Worm (Caenorhabditis elegans) whole organism, L1 larva: Measurements from ENCODE around the gene clec-186.

Experiments used
- C04F5.9 ChIP-seq: sonication (generic microtip); optimal IDR thresholded peaks from 2 replicates; lab custom pipeline; 2016; ENCODE audit warnings: missing genetic modification characterization, missing compliant biosample characterization
- F16B12.6 ChIP-seq: fragments of 150-350 bp; optimal IDR thresholded peaks from 2 replicates; lab custom pipeline; 2014; ENCODE audit warnings: missing biosample characterization, missing genetic modification characterization
- aha-1 ChIP-seq: fragments of 150-350 bp; optimal IDR thresholded peaks from 2 replicates; lab custom pipeline; 2014; ENCODE audit warnings: missing biosample characterization, missing genetic modification characterization
- alr-1 ChIP-seq: fragments of 200-800 bp; sonication (Bioruptor generic); optimal IDR thresholded peaks from 2 replicates; lab custom pipeline; 2018; ENCODE audit warnings: borderline replicate concordance, mild to moderate bottlenecking, missing genetic modification characterization, missing compliant biosample characterization
- ama-1 ChIP-seq: fragments of 150-350 bp; optimal IDR thresholded peaks from 2 replicates; lab custom pipeline; 2014
- blmp-1 ChIP-seq: fragments of 150-350 bp; optimal IDR thresholded peaks from 2 replicates; lab custom pipeline; 2014; ENCODE audit warnings: missing biosample characterization, missing genetic modification characterization
- ceh-8 ChIP-seq: fragments of 200-800 bp; sonication (Bioruptor generic); optimal IDR thresholded peaks from 2 replicates; lab custom pipeline; 2018; ENCODE audit warnings: mild to moderate bottlenecking, missing genetic modification characterization, moderate library complexity, missing compliant biosample characterization
- ceh-88 ChIP-seq: fragments of 200-800 bp; sonication (Bioruptor generic); IDR thresholded peaks from 2 replicates; pipeline ENCODE4 v1.3.6; 2022; ENCODE audit warnings: missing genetic modification characterization, missing compliant biosample characterization
- ceh-90 ChIP-seq: sonication (generic microtip); optimal IDR thresholded peaks from 2 replicates; lab custom pipeline; 2016; ENCODE audit warnings: missing genetic modification characterization, missing compliant biosample characterization
- ces-1 ChIP-seq: fragments of 150-350 bp; optimal IDR thresholded peaks from 2 replicates; lab custom pipeline; 2014; ENCODE audit warnings: missing biosample characterization, missing genetic modification reagents, missing genetic modification characterization
- dpl-1 ChIP-seq, 3 experiments: fragments of 150-350 bp in 2 of 3; sonication (generic microtip) in 1 of 3; optimal IDR thresholded peaks; 2 replicates each; lab custom pipeline; 2014 to 2017; ENCODE audit warnings: missing biosample characterization in 3 of 3, missing genetic modification characterization in 3 of 3, missing genetic modification reagents in 3 of 3
- efl-1 ChIP-seq, 4 experiments: fragments of 150-350 bp; optimal IDR thresholded peaks in 3 of 4; peaks in 1 of 4; 1 replicate in 1 of 4; 2 replicates in 3 of 4; lab custom pipeline; 2014; ENCODE audit warnings: missing biosample characterization in 2 of 4, missing genetic modification characterization in 2 of 4, missing genetic modification reagents in 2 of 4
- efl-3 ChIP-seq: fragments of 200-800 bp; sonication (Bioruptor generic); optimal IDR thresholded peaks from 2 replicates; lab custom pipeline; 2018; ENCODE audit warnings: mild to moderate bottlenecking, missing genetic modification characterization, missing compliant biosample characterization
- egl-13 ChIP-seq: sonication (generic microtip); optimal IDR thresholded peaks from 2 replicates; lab custom pipeline; 2016; ENCODE audit warnings: missing genotype, missing genetic modification reagents, missing genetic modification characterization, missing compliant biosample characterization
- egl-27 ChIP-seq, 2 experiments: fragments of 150-350 bp in 1 of 2; sonication (generic microtip); optimal IDR thresholded peaks; 3 replicates each; lab custom pipeline; 2017 to 2018; ENCODE audit warnings: missing biosample characterization in 2 of 2, missing genetic modification characterization in 2 of 2, missing genetic modification reagents in 2 of 2
- ets-5 ChIP-seq: fragments of 200-800 bp; sonication (Bioruptor generic); IDR thresholded peaks from 2 replicates; pipeline ENCODE4 v1.3.6; 2022; ENCODE audit warnings: missing genetic modification characterization, missing compliant biosample characterization
- fos-1 ChIP-seq: fragments of 150-350 bp; optimal IDR thresholded peaks from 2 replicates; lab custom pipeline; 2014; ENCODE audit warnings: missing biosample characterization, missing genetic modification characterization
- grh-1 ChIP-seq: fragments of 200-800 bp; sonication (Bioruptor generic); IDR thresholded peaks from 2 replicates; pipeline ENCODE4 v1.3.6; 2022; ENCODE audit warnings: missing genetic modification reagents, missing genetic modification characterization, missing compliant biosample characterization
- hlh-17 ChIP-seq: fragments of 200-800 bp; sonication (Bioruptor generic); optimal IDR thresholded peaks from 2 replicates; lab custom pipeline; 2018; ENCODE audit warnings: missing genetic modification characterization, mild to moderate bottlenecking, missing compliant biosample characterization, moderate library complexity, borderline replicate concordance
- hpl-2 ChIP-seq: fragments of 150-350 bp; optimal IDR thresholded peaks from 2 replicates; lab custom pipeline; 2014; ENCODE audit warnings: missing biosample characterization, missing genetic modification reagents, missing genetic modification characterization
- isw-1 ChIP-seq: fragments of 200-800 bp; sonication (Bioruptor generic); IDR thresholded peaks from 2 replicates; pipeline ENCODE4 v1.3.6; 2022; ENCODE audit warnings: missing genetic modification characterization, missing compliant biosample characterization
- jun-1 ChIP-seq: fragments of 150-350 bp; optimal IDR thresholded peaks from 2 replicates; lab custom pipeline; 2014; ENCODE audit warnings: missing biosample characterization, missing genetic modification reagents, missing genetic modification characterization
- lin-13 ChIP-seq: fragments of 150-350 bp; optimal IDR thresholded peaks from 2 replicates; lab custom pipeline; 2014; ENCODE audit warnings: missing biosample characterization, missing genetic modification reagents, missing genetic modification characterization
- lin-14 ChIP-seq: fragments of 200-800 bp; sonication (Bioruptor generic); optimal IDR thresholded peaks from 2 replicates; lab custom pipeline; 2018; ENCODE audit warnings: mild to moderate bottlenecking, missing genetic modification characterization, moderate library complexity, missing compliant biosample characterization
- lin-15B ChIP-seq: fragments of 150-350 bp; sonication (generic microtip); optimal IDR thresholded peaks from 3 replicates; lab custom pipeline; 2014; ENCODE audit warnings: missing biosample characterization, missing genetic modification characterization
- lin-35 ChIP-seq, 2 experiments: fragments of 150-350 bp; optimal IDR thresholded peaks; 2 replicates each; lab custom pipeline; 2014; ENCODE audit warnings: missing biosample characterization in 2 of 2, missing genetic modification characterization in 2 of 2, missing genetic modification reagents in 2 of 2
- lir-3 ChIP-seq: sonication (generic microtip); optimal IDR thresholded peaks from 2 replicates; lab custom pipeline; 2016; ENCODE audit warnings: mild to moderate bottlenecking, missing genetic modification characterization, moderate library complexity, missing compliant biosample characterization; ENCODE audit not compliant: poor library complexity
- lsy-2 ChIP-seq, 2 experiments: fragments of 150-350 bp; optimal IDR thresholded peaks; 2 replicates each; lab custom pipeline; 2014; ENCODE audit warnings: missing biosample characterization in 2 of 2, missing genetic modification characterization in 2 of 2
- mdl-1 ChIP-seq, 2 experiments: fragments of 150-350 bp; optimal IDR thresholded peaks; 2 replicates each; lab custom pipeline; 2014 to 2017; ENCODE audit warnings: missing biosample characterization in 2 of 2, missing genetic modification characterization in 2 of 2, inconsistent platforms in 1 of 2
- nhr-20 ChIP-seq: sonication (generic microtip); optimal IDR thresholded peaks from 2 replicates; lab custom pipeline; 2016; ENCODE audit warnings: mild to moderate bottlenecking, missing genetic modification characterization, missing compliant biosample characterization
- nhr-28 ChIP-seq: fragments of 150-350 bp; optimal IDR thresholded peaks from 2 replicates; lab custom pipeline; 2014; ENCODE audit warnings: missing biosample characterization, missing genetic modification characterization
- nhr-47 ChIP-seq: sonication (generic microtip); optimal IDR thresholded peaks from 2 replicates; lab custom pipeline; 2016; ENCODE audit warnings: mild to moderate bottlenecking, missing genetic modification characterization, moderate library complexity, missing compliant biosample characterization
- nhr-76 ChIP-seq: sonication (generic microtip); optimal IDR thresholded peaks from 2 replicates; lab custom pipeline; 2017; ENCODE audit warnings: missing biosample characterization, missing genetic modification characterization
- nhr-77 ChIP-seq: fragments of 150-350 bp; optimal IDR thresholded peaks from 2 replicates; lab custom pipeline; 2014; ENCODE audit warnings: missing biosample characterization, missing genetic modification characterization
- nhr-85 ChIP-seq: sonication (generic microtip); peaks from one replicate; lab custom pipeline; 2016; ENCODE audit warnings: missing genetic modification characterization, inconsistent platforms, missing compliant biosample characterization
- nhr-90 ChIP-seq: sonication (generic microtip); optimal IDR thresholded peaks from 2 replicates; lab custom pipeline; 2016; ENCODE audit warnings: mild to moderate bottlenecking, missing genetic modification characterization, missing compliant biosample characterization; ENCODE audit not compliant: poor library complexity
- pqm-1 ChIP-seq: sonication (generic microtip); optimal IDR thresholded peaks from 3 replicates; lab custom pipeline; 2017; ENCODE audit warnings: missing biosample characterization, missing genetic modification characterization
- skn-1 ChIP-seq: fragments of 150-350 bp; optimal IDR thresholded peaks from 2 replicates; lab custom pipeline; 2014; ENCODE audit warnings: missing biosample characterization, missing genetic modification characterization
- snu-23 ChIP-seq: sonication (generic microtip); optimal IDR thresholded peaks from 2 replicates; lab custom pipeline; 2016; ENCODE audit warnings: missing genetic modification characterization, missing compliant biosample characterization
- sox-4 ChIP-seq: sonication (generic microtip); optimal IDR thresholded peaks from 2 replicates; lab custom pipeline; 2016; ENCODE audit warnings: missing genetic modification characterization, missing compliant biosample characterization
- sptf-1 ChIP-seq: fragments of 150-350 bp; optimal IDR thresholded peaks from 2 replicates; lab custom pipeline; 2014; ENCODE audit warnings: missing biosample characterization, missing genetic modification characterization
- sup-37 ChIP-seq: fragments of 200-800 bp; sonication (Bioruptor generic); optimal IDR thresholded peaks from 2 replicates; lab custom pipeline; 2018; ENCODE audit warnings: mild to moderate bottlenecking, missing genetic modification characterization, missing compliant biosample characterization
- tbx-2 ChIP-seq: sonication (generic microtip); optimal IDR thresholded peaks from 2 replicates; lab custom pipeline; 2016; ENCODE audit warnings: missing genetic modification characterization, missing compliant biosample characterization
- tlp-1 ChIP-seq: fragments of 150-350 bp; optimal IDR thresholded peaks from 2 replicates; lab custom pipeline; 2014; ENCODE audit warnings: missing biosample characterization, missing genetic modification characterization
- unc-62 ChIP-seq: fragments of 150-350 bp; optimal IDR thresholded peaks from 2 replicates; lab custom pipeline; 2014; ENCODE audit warnings: missing biosample characterization, missing genetic modification reagents, missing genetic modification characterization
- unc-86 ChIP-seq: sonication (generic microtip); optimal IDR thresholded peaks from 2 replicates; lab custom pipeline; 2016; ENCODE audit warnings: missing genetic modification characterization, missing compliant biosample characterization
- unc-98 ChIP-seq: fragments of 200-800 bp; sonication (Bioruptor generic); IDR thresholded peaks from 2 replicates; pipeline ENCODE4 v1.3.6; 2022; ENCODE audit warnings: missing genetic modification characterization, missing compliant biosample characterization
- vab-15 ChIP-seq: sonication (generic microtip); optimal IDR thresholded peaks from 2 replicates; lab custom pipeline; 2017; ENCODE audit warnings: missing genotype, mild to moderate bottlenecking, missing genetic modification characterization, missing compliant biosample characterization
- xbp-1 ChIP-seq: sonication (generic microtip); optimal IDR thresholded peaks from 2 replicates; lab custom pipeline; 2016; ENCODE audit warnings: missing genetic modification characterization, missing compliant biosample characterization
- zip-4 ChIP-seq: fragments of 200-800 bp; sonication (Bioruptor generic); optimal IDR thresholded peaks from 2 replicates; lab custom pipeline; 2018; ENCODE audit warnings: mild to moderate bottlenecking, missing genetic modification characterization, moderate library complexity, missing compliant biosample characterization
- ztf-4 ChIP-seq: fragments of 150-350 bp; optimal IDR thresholded peaks from 2 replicates; lab custom pipeline; 2014; ENCODE audit warnings: missing biosample characterization, missing genetic modification characterization

The clec-186 gene

DNA sequence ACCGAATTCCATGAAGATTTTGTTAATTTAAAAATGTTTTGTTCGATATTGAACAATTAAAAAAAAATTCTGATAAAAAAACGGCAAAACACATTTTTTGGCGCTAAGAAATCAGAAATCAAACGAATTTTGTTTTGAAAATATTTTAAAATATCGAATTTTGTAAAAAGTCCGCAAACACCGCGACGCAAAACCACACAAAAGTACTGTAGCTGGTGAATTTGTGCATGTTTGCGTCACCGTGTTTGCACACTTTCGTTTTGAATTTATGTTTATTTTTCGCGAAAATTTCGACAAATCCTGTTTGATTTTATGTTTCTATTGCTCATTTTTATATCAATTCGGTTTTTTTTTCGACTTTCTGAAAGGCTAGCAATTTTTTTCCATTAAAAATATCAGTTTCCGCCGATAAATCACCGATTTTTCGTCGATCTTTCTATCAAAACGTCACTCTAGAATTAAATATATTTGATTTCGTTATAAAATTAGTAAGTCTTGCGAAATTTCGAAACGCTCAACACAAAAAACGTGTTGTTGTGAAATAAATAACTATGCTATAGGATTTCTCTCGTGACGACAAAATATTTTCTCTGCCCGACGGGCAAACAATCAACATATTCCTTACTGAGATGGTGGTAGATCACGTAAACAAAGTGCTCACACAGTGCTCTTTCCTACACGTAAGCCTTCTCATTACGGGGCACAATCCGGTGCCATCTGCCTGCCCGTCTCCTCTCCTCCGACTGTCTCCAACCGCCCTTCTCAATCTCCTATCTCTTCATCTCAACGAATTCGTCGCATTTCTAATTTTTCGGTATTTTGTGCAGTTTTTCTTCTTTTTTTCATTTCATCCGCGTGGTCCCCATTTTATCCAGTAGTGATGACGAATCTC, 34.1 kb upstream of the clec-186 start:
- no peak for TF ChIP-seq lin-13 (GFP tag; lab: Kevin White, UChicago)
- TF ChIP-seq lir-3 (tag; lab: Kevin White, UChicago), result no peak
- no peak for TF ChIP-seq C04F5.9
- no peak for TF ChIP-seq nhr-20
- no peak for TF ChIP-seq sup-37 (GFP tag; lab: Kevin White, UChicago)
- no peak for TF ChIP-seq egl-27 (tag; optimal IDR thresholded peaks at IDR 0.05; lab: Kevin White, UChicago)
- no peak for TF ChIP-seq ceh-88 (GFP tag; lab: Robert Waterston, UW)
- TF ChIP-seq ceh-8 (GFP tag; lab: Kevin White, UChicago), result no peak
- TF ChIP-seq F16B12.6 (tag; lab: Kevin White, UChicago), result peak; percentile 65
- TF ChIP-seq nhr-90, result no peak
- no peak for TF ChIP-seq unc-86 (tag; lab: Kevin White, UChicago)
- TF ChIP-seq unc-98 (GFP tag; lab: Robert Waterston, UW), result no peak
- TF ChIP-seq ztf-4, result no peak
- peak; percentile 12 for TF ChIP-seq hpl-2 (GFP tag; lab: Kevin White, UChicago)
- no peak for TF ChIP-seq alr-1 (tag; lab: Kevin White, UChicago)
- TF ChIP-seq nhr-47 (tag; lab: Kevin White, UChicago), result no peak
- TF ChIP-seq ceh-90 (tag; lab: Kevin White, UChicago), result no peak
- no peak for TF ChIP-seq sox-4 (tag; lab: Kevin White, UChicago)
- peak in 1 of 3 experiments; percentile 15 for TF ChIP-seq dpl-1 (GFP tag; optimal IDR thresholded peaks at IDR 0.05; lab: Kevin White, UChicago)
- no peak for TF ChIP-seq egl-13 (tag; lab: Kevin White, UChicago)
- TF ChIP-seq hlh-17, result no peak
- no peak for TF ChIP-seq blmp-1 (tag; lab: Kevin White, UChicago)
- no peak for TF ChIP-seq ama-1 (lab: Kevin White, UChicago)
- TF ChIP-seq jun-1 (tag; lab: Kevin White, UChicago), result no peak
- TF ChIP-seq lin-15B (tag; lab: Kevin White, UChicago), result no peak
- TF ChIP-seq isw-1 (GFP tag; lab: Robert Waterston, UW), result no peak
- TF ChIP-seq ces-1 (GFP tag; lab: Kevin White, UChicago), result no peak
- no peak for TF ChIP-seq nhr-77 (tag; lab: Kevin White, UChicago)
- TF ChIP-seq zip-4, result no peak
- no peak for TF ChIP-seq nhr-76 (tag; lab: Kevin White, UChicago)
- TF ChIP-seq aha-1, result no peak
- TF ChIP-seq lin-35 (GFP tag; optimal IDR thresholded peaks at IDR 0.05; lab: Kevin White, UChicago), result no peak
- no peak for TF ChIP-seq nhr-85 (tag; lab: Kevin White, UChicago)
- TF ChIP-seq fos-1 (tag; lab: Kevin White, UChicago), result no peak
- no peak for TF ChIP-seq pqm-1 (tag; lab: Kevin White, UChicago)
- no peak for TF ChIP-seq unc-62 (GFP tag; lab: Kevin White, UChicago)
- no peak for TF ChIP-seq grh-1 (GFP tag; lab: Robert Waterston, UW)
- no peak for TF ChIP-seq ets-5 (GFP tag; lab: Robert Waterston, UW)
- TF ChIP-seq vab-15 (tag; lab: Kevin White, UChicago), result no peak
- no peak for TF ChIP-seq efl-3
- peak; percentile 9 for TF ChIP-seq skn-1 (tag; lab: Kevin White, UChicago)
- TF ChIP-seq xbp-1 (tag; lab: Kevin White, UChicago), result no peak
- no peak for TF ChIP-seq tlp-1 (tag; lab: Kevin White, UChicago)
- no peak for TF ChIP-seq sptf-1 (tag; lab: Kevin White, UChicago)
- TF ChIP-seq nhr-28 (tag; lab: Kevin White, UChicago), result no peak
- TF ChIP-seq mdl-1 (tag; optimal IDR thresholded peaks at IDR 0.05; lab: Kevin White, UChicago), result no peak
- peak in 1 of 2 experiments; percentile 67 for TF ChIP-seq efl-1 (optimal IDR thresholded peaks at IDR 0.05; lab: Kevin White, UChicago)
- TF ChIP-seq efl-1 (GFP tag; optimal IDR thresholded peaks at IDR 0.05 in 1 of 2; lab: Kevin White, UChicago), result peak; percentile 37 to 91
- no peak for TF ChIP-seq snu-23
- TF ChIP-seq lsy-2 (tag; optimal IDR thresholded peaks at IDR 0.05; lab: Kevin White, UChicago), result peak; percentile 38 to 74
- TF ChIP-seq lin-14, result peak; percentile 48
- no peak for TF ChIP-seq tbx-2 (tag; lab: Kevin White, UChicago)
